Fruit fly (Drosophila melanogaster) S2 (cell line): ENCODE measurements around the gene CG10357.

Experiments
- CG8478 ChIP-seq: fragments of >200 bp; optimal IDR thresholded peaks from 2 replicates; lab custom pipeline; 2018
- CTCF ChIP-seq, 2 experiments: fragments of >200 bp; optimal IDR thresholded peaks; 2 replicates each; lab custom pipeline; 2018

- TF ChIP-seq CG8478 (lab: Kevin White, UChicago) = no peak
- TF ChIP-seq CTCF (optimal IDR thresholded peaks at IDR 0.05; lab: Kevin White, UChicago) = no peak
These were observed 48.3 kb upstream of the CG10357 start for dm6 chr3L:3566751-3567499.
